Worm (Caenorhabditis elegans): Measurements from ENCODE around the gene srx-84.

The srx-84 gene

DNA sequence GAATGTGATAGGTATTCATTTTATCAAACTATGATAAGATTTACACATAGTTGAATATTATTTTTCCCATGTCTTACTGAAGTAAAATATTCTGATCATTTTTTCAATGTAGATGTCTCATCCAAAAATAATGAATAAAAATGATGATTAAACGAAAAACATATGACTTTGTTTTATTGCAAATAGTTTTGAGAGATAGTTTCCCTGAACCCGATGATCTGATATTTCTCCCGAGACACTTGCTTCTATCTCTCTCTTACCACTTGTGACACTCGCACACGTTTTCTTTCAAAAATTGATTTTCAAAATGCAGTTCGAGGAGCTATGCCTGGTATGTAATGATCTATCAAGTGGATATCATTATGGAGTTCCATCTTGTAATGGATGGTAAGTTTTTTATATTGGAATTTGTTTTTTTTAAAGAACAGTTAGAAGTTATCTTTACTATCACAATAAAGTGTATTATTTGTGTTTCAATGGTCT is 28.7 kb upstream of the srx-84 start, which contains the start of the genes nhr-101 and pms-2 (continued):
- no peak for TF ChIP-seq pag-3 (tag; optimal IDR thresholded peaks at IDR 0.05; ENCODE audit: borderline replicate concordance, insufficient read depth)
- no peak for TF ChIP-seq Y116A8C.19 (tag; optimal IDR thresholded peaks at IDR 0.05; ENCODE audit: borderline replicate concordance)
- TF ChIP-seq dpl-1 (GFP tag; optimal IDR thresholded peaks at IDR 0.05) = peak in 2 of 3 experiments; percentile 6 to 14
- no peak for TF ChIP-seq efl-3 (GFP tag; optimal IDR thresholded peaks at IDR 0.05)
- TF ChIP-seq lin-15B (tag; optimal IDR thresholded peaks at IDR 0.05) = no peak
- TF ChIP-seq nhr-47 (tag; optimal IDR thresholded peaks at IDR 0.05) = no peak
- TF ChIP-seq pax-3 (tag; optimal IDR thresholded peaks at IDR 0.05) = no peak
- no peak for TF ChIP-seq egl-27 (tag; optimal IDR thresholded peaks at IDR 0.05)
- TF ChIP-seq nhr-20 (tag; optimal IDR thresholded peaks at IDR 0.05) = peak; percentile 51
- no peak for TF ChIP-seq irx-1 (tag; optimal IDR thresholded peaks at IDR 0.05)
- no peak for TF ChIP-seq lsy-2 (tag; optimal IDR thresholded peaks at IDR 0.05)
- no peak for TF ChIP-seq aly-2 (tag; optimal IDR thresholded peaks at IDR 0.05)
- no peak for TF ChIP-seq unc-130 (tag; optimal IDR thresholded peaks at IDR 0.05)
- no peak for TF ChIP-seq grh-1 (GFP tag; IDR thresholded peaks at IDR 0.05)
- no peak for TF ChIP-seq sox-4 (tag; optimal IDR thresholded peaks at IDR 0.05)
- TF ChIP-seq alr-1 (tag; optimal IDR thresholded peaks at IDR 0.05; ENCODE audit: borderline replicate concordance) = no peak
- peak; percentile 73 for TF ChIP-seq nhr-71 (tag; optimal IDR thresholded peaks at IDR 0.05)
- no peak for TF ChIP-seq C16A3.4 (tag; optimal IDR thresholded peaks at IDR 0.05)
- TF ChIP-seq C34B4.2 (tag; optimal IDR thresholded peaks at IDR 0.05) = no peak
- peak in 1 of 6 experiments; percentile 24 for TF ChIP-seq elt-3 (tag; optimal IDR thresholded peaks at IDR 0.05)
- no peak for TF ChIP-seq jun-1 (tag; optimal IDR thresholded peaks at IDR 0.05)
- no peak for TF ChIP-seq ceh-8 (GFP tag; optimal IDR thresholded peaks at IDR 0.05)
- no peak for TF ChIP-seq egl-13 (tag; optimal IDR thresholded peaks at IDR 0.05)
- no peak for TF ChIP-seq zag-1 (tag; optimal IDR thresholded peaks at IDR 0.05)
- TF ChIP-seq nhr-77 (tag; optimal IDR thresholded peaks at IDR 0.05) = no peak
- TF ChIP-seq dsc-1 (tag; optimal IDR thresholded peaks at IDR 0.05) = peak; percentile 73
- TF ChIP-seq xbp-1 (tag; optimal IDR thresholded peaks at IDR 0.05) = no peak
- no peak for TF ChIP-seq unc-62 (GFP tag; optimal IDR thresholded peaks at IDR 0.05)
- TF ChIP-seq nhr-90 (tag; optimal IDR thresholded peaks at IDR 0.05; ENCODE audit: poor library complexity) = no peak
- TF ChIP-seq nhr-12 (tag; optimal IDR thresholded peaks at IDR 0.05) = no peak
- no peak for TF ChIP-seq aha-1 (tag; optimal IDR thresholded peaks at IDR 0.05)
- no peak for TF ChIP-seq ceh-90 (tag; optimal IDR thresholded peaks at IDR 0.05)
- no peak for TF ChIP-seq fos-1 (tag; optimal IDR thresholded peaks at IDR 0.05)
- TF ChIP-seq elt-2 (tag; optimal IDR thresholded peaks at IDR 0.05) = no peak
- no peak for TF ChIP-seq lir-3 (tag; optimal IDR thresholded peaks at IDR 0.05; ENCODE audit: poor library complexity)
- peak; percentile 13 for TF ChIP-seq mep-1 (tag; optimal IDR thresholded peaks at IDR 0.05)
- no peak for TF ChIP-seq nhr-237 (tag; optimal IDR thresholded peaks at IDR 0.05)
- peak; percentile 4 for TF ChIP-seq rnt-1 (tag; optimal IDR thresholded peaks at IDR 0.05)
- TF ChIP-seq vab-15 (tag; optimal IDR thresholded peaks at IDR 0.05) = no peak
- TF ChIP-seq sup-37 (GFP tag; optimal IDR thresholded peaks at IDR 0.05) = no peak
- TF ChIP-seq nhr-85 (tag) = peak; percentile 76
- TF ChIP-seq skn-1 (tag; optimal IDR thresholded peaks at IDR 0.05) = peak; percentile 76
- TF ChIP-seq efl-1 (optimal IDR thresholded peaks at IDR 0.05) = no peak
- TF ChIP-seq efl-1 (GFP tag; optimal IDR thresholded peaks at IDR 0.05 in 1 of 2) = peak in 1 of 2 experiments; percentile 87
- no peak for TF ChIP-seq mab-9 (GFP tag; IDR thresholded peaks at IDR 0.05)
- TF ChIP-seq fkh-8 (tag; optimal IDR thresholded peaks at IDR 0.05) = no peak
- peak in 1 of 2 experiments; percentile 19 for TF ChIP-seq lin-35 (GFP tag; optimal IDR thresholded peaks at IDR 0.05)

All from whole organism, L1 larva.